Fruit fly (Drosophila melanogaster) whole organism, embryonic: Measurements from ENCODE around the gene Spt6.

Experiments
- Blimp-1 ChIP-seq: fragments of 200-800 bp; sonication (Bioruptor generic); optimal IDR thresholded peaks from 3 replicates; lab custom pipeline; 2018; ENCODE audit warnings: missing biosample characterization, missing genetic modification characterization, mild to moderate bottlenecking, moderate library complexity, missing genetic modification reagents
- BtbVII ChIP-seq: fragments of 200-800 bp; sonication (Bioruptor generic); optimal IDR thresholded peaks from 3 replicates; lab custom pipeline; 2017; ENCODE audit warnings: missing biosample characterization, mild to moderate bottlenecking, missing genetic modification characterization
- CG10565 ChIP-seq: fragments of 200-800 bp; sonication (Bioruptor generic); optimal IDR thresholded peaks from 3 replicates; lab custom pipeline; 2016; ENCODE audit warnings: missing biosample characterization, mild to moderate bottlenecking, missing genetic modification characterization
- CG11093 ChIP-seq: fragments of 200-800 bp; sonication (Bioruptor generic); IDR thresholded peaks from 3 replicates; pipeline ENCODE4 v1.3.6; 2022; ENCODE audit warnings: missing biosample characterization, missing genetic modification characterization
- CG15696 ChIP-seq: fragments of 200-800 bp; sonication (Bioruptor generic); optimal IDR thresholded peaks from 2 replicates; lab custom pipeline; 2019; ENCODE audit warnings: missing biosample characterization, mild to moderate bottlenecking, missing genetic modification characterization, moderate library complexity
- CG1602 ChIP-seq: fragments of 200-800 bp; sonication (Bioruptor generic); optimal IDR thresholded peaks from 3 replicates; lab custom pipeline; 2016; ENCODE audit warnings: missing biosample characterization, missing genetic modification characterization
- CG1647 ChIP-seq: fragments of 200-800 bp; sonication (Bioruptor generic); optimal IDR thresholded peaks from 3 replicates; lab custom pipeline; 2016; ENCODE audit warnings: missing biosample characterization, missing genetic modification characterization
- CG16815 ChIP-seq: fragments of 200-800 bp; sonication (Bioruptor generic); optimal IDR thresholded peaks from 3 replicates; lab custom pipeline; 2017; ENCODE audit warnings: missing biosample characterization, mild to moderate bottlenecking, missing genetic modification characterization
- CG16863 ChIP-seq: fragments of 200-800 bp; sonication (Bioruptor generic); optimal IDR thresholded peaks from 3 replicates; lab custom pipeline; 2016; ENCODE audit warnings: missing biosample characterization, missing genetic modification characterization
- CG17359 ChIP-seq: fragments of 200-800 bp; sonication (Bioruptor generic); optimal IDR thresholded peaks from 3 replicates; lab custom pipeline; 2018; ENCODE audit warnings: missing biosample characterization, mild to moderate bottlenecking, missing genetic modification characterization, moderate library complexity
- CG31224 ChIP-seq: fragments of 200-800 bp; sonication (Bioruptor generic); IDR thresholded peaks from 2 replicates; pipeline ENCODE4 v1.3.6; 2022; ENCODE audit warnings: missing biosample characterization, missing genetic modification characterization
- CG32772 ChIP-seq: fragments of 200-800 bp; sonication (Bioruptor generic); IDR thresholded peaks from 2 replicates; pipeline ENCODE4 v1.3.6; 2022; ENCODE audit warnings: missing biosample characterization, missing genetic modification characterization
- CG43689 ChIP-seq: fragments of 200-800 bp; sonication (Bioruptor generic); IDR thresholded peaks from 2 replicates; pipeline ENCODE4 v1.3.6; 2022; ENCODE audit warnings: missing biosample characterization, missing genetic modification characterization
- CG6689 ChIP-seq: fragments of 200-800 bp; sonication (Bioruptor generic); IDR thresholded peaks from 2 replicates; pipeline ENCODE4 v1.3.6; 2022; ENCODE audit warnings: missing biosample characterization, missing genetic modification characterization
- CG6791 ChIP-seq: fragments of 200-800 bp; sonication (Bioruptor generic); IDR thresholded peaks from 3 replicates; pipeline ENCODE4 v1.3.6; 2022; ENCODE audit warnings: missing biosample characterization, missing genetic modification characterization; ENCODE audit not compliant: partially characterized antibody
- CG6854 ChIP-seq: fragments of 200-800 bp; sonication (Bioruptor generic); optimal IDR thresholded peaks from 3 replicates; lab custom pipeline; 2017; ENCODE audit warnings: missing biosample characterization, mild to moderate bottlenecking, missing genetic modification characterization
- CoRest ChIP-seq: fragments of 200-800 bp; sonication (Bioruptor generic); optimal IDR thresholded peaks from 3 replicates; lab custom pipeline; 2018; ENCODE audit warnings: missing biosample characterization, mild to moderate bottlenecking, missing genetic modification characterization, moderate library complexity
- Dbx ChIP-seq: fragments of 200-800 bp; sonication (Bioruptor generic); IDR thresholded peaks from 3 replicates; pipeline ENCODE4 v1.3.6; 2022; ENCODE audit warnings: missing biosample characterization, missing genetic modification characterization
- Doc3 ChIP-seq: fragments of 200-800 bp; sonication (Bioruptor generic); IDR thresholded peaks from 3 replicates; pipeline ENCODE4 v1.3.6; 2022; ENCODE audit warnings: missing biosample characterization, missing genetic modification characterization; ENCODE audit not compliant: partially characterized antibody
- Fer3 ChIP-seq: fragments of 200-800 bp; sonication (Bioruptor generic); optimal IDR thresholded peaks from 2 replicates; lab custom pipeline; 2018; ENCODE audit warnings: missing biosample characterization, mild to moderate bottlenecking, missing genetic modification characterization, moderate library complexity
- H2.0 ChIP-seq: fragments of 200-800 bp; sonication (Bioruptor generic); IDR thresholded peaks from 2 replicates; pipeline ENCODE4 v1.3.6; 2022; ENCODE audit warnings: missing biosample characterization, missing genetic modification characterization
- Hmr ChIP-seq: fragments of 200-800 bp; sonication (Bioruptor generic); optimal IDR thresholded peaks from 3 replicates; lab custom pipeline; 2017; ENCODE audit warnings: mild to moderate bottlenecking, missing biosample characterization, missing genetic modification reagents, missing genetic modification characterization
- Hr78 ChIP-seq, 2 experiments: fragments of 200-800 bp in 1 of 2; fragments of >200 bp in 1 of 2; sonication (Bioruptor generic) in 1 of 2; optimal IDR thresholded peaks; 2 replicates each; lab custom pipeline; 2017 to 2019; ENCODE audit warnings: missing biosample characterization in 2 of 2, missing genetic modification characterization in 2 of 2, mild to moderate bottlenecking in 1 of 2, moderate library complexity in 1 of 2
- Max ChIP-seq: fragments of 200-800 bp; sonication (Bioruptor generic); optimal IDR thresholded peaks from 2 replicates; lab custom pipeline; 2016; ENCODE audit warnings: missing biosample characterization, mild to moderate bottlenecking, missing genetic modification characterization
- Ptx1 ChIP-seq: fragments of 200-800 bp; sonication (Bioruptor generic); IDR thresholded peaks from 2 replicates; pipeline ENCODE4 v1.3.6; 2022; ENCODE audit warnings: missing biosample characterization, missing genetic modification characterization
- Spps ChIP-seq: fragments of 200-800 bp; sonication (Bioruptor generic); optimal IDR thresholded peaks from 2 replicates; lab custom pipeline; 2018; ENCODE audit warnings: missing biosample characterization, mild to moderate bottlenecking, missing genetic modification characterization
- Stat92E ChIP-seq, 3 experiments: fragments of >200 bp in 2 of 3; fragments of 200-800 bp in 1 of 3; sonication (Bioruptor generic) in 1 of 3; optimal IDR thresholded peaks; 2 replicates each; lab custom pipeline; 2017 to 2019; ENCODE audit warnings: missing biosample characterization in 3 of 3, missing genetic modification characterization in 3 of 3, mild to moderate bottlenecking in 1 of 3, moderate library complexity in 1 of 3
- Tbp ChIP-seq: fragments of >200 bp; optimal IDR thresholded peaks from 2 replicates; lab custom pipeline; 2018; ENCODE audit warnings: missing biosample characterization, missing genetic modification characterization
- amos ChIP-seq: fragments of 200-800 bp; sonication (Bioruptor generic); IDR thresholded peaks from 2 replicates; pipeline ENCODE4 v1.3.6; 2022; ENCODE audit warnings: missing biosample characterization, missing genetic modification characterization; ENCODE audit not compliant: partially characterized antibody
- ara ChIP-seq: fragments of 200-800 bp; sonication (Bioruptor generic); IDR thresholded peaks from 2 replicates; pipeline ENCODE4 v1.3.6; 2022; ENCODE audit warnings: missing biosample characterization, missing genetic modification characterization
- ato ChIP-seq: fragments of 200-800 bp; sonication (Bioruptor generic); IDR thresholded peaks from 2 replicates; pipeline ENCODE4 v1.3.6; 2022; ENCODE audit warnings: missing biosample characterization, missing genetic modification characterization; ENCODE audit not compliant: partially characterized antibody
- btn ChIP-seq: fragments of 200-800 bp; sonication (Bioruptor generic); optimal IDR thresholded peaks from 2 replicates; lab custom pipeline; 2016; ENCODE audit warnings: missing biosample characterization, missing genetic modification characterization
- cas ChIP-seq: fragments of 200-800 bp; sonication (Bioruptor generic); IDR thresholded peaks from 2 replicates; pipeline ENCODE4 v1.3.6; 2022; ENCODE audit warnings: missing biosample characterization, missing genetic modification characterization
- chinmo ChIP-seq: fragments of 200-800 bp; sonication (Bioruptor generic); IDR thresholded peaks from 4 replicates; pipeline ENCODE4 v1.3.6; 2022; ENCODE audit warnings: missing biosample characterization, missing genetic modification characterization; ENCODE audit not compliant: partially characterized antibody
- croc ChIP-seq: fragments of 200-800 bp; sonication (Bioruptor generic); conservative IDR thresholded peaks from 3 replicates; pipeline ENCODE4 v1.3.6; 2022; ENCODE audit warnings: missing biosample characterization, missing genetic modification characterization
- crp ChIP-seq, 2 experiments: fragments of 200-800 bp; sonication (Bioruptor generic); optimal IDR thresholded peaks; 2 replicates in 1 of 2; 3 replicates in 1 of 2; lab custom pipeline; 2017; ENCODE audit warnings: missing biosample characterization in 2 of 2, missing genetic modification characterization in 2 of 2, mild to moderate bottlenecking in 1 of 2, moderate library complexity in 1 of 2
- en ChIP-seq: fragments of 200-800 bp; sonication (Bioruptor generic); optimal IDR thresholded peaks from 2 replicates; lab custom pipeline; 2016; ENCODE audit warnings: missing biosample characterization, missing genetic modification characterization
- fd102C ChIP-seq: fragments of 200-800 bp; sonication (Bioruptor generic); optimal IDR thresholded peaks from 2 replicates; lab custom pipeline; 2018; ENCODE audit warnings: missing biosample characterization, mild to moderate bottlenecking, missing genetic modification characterization, moderate library complexity
- gcm2 ChIP-seq: fragments of 200-800 bp; sonication (Bioruptor generic); optimal IDR thresholded peaks from 2 replicates; lab custom pipeline; 2016; ENCODE audit warnings: missing biosample characterization, missing genetic modification characterization
- hkb ChIP-seq, 2 experiments: fragments of 200-800 bp in 1 of 2; fragments of >200 bp in 1 of 2; sonication (Bioruptor generic) in 1 of 2; IDR thresholded peaks in 1 of 2; optimal IDR thresholded peaks in 1 of 2; 2 replicates each; pipeline versions ENCODE4 v1.3.6 to Lab custom; 2017 to 2022; ENCODE audit warnings: missing biosample characterization in 1 of 2, missing genetic modification characterization in 1 of 2
- jing ChIP-seq: fragments of 200-800 bp; sonication (Bioruptor generic); optimal IDR thresholded peaks from 2 replicates; lab custom pipeline; 2018; ENCODE audit warnings: missing biosample characterization, mild to moderate bottlenecking, missing genetic modification characterization
- klu ChIP-seq: fragments of 200-800 bp; sonication (Bioruptor generic); IDR thresholded peaks from 2 replicates; pipeline ENCODE4 v1.3.6; 2022; ENCODE audit warnings: missing biosample characterization, missing genetic modification characterization
- luna ChIP-seq: fragments of 200-800 bp; sonication (Bioruptor generic); optimal IDR thresholded peaks from 2 replicates; lab custom pipeline; 2016; ENCODE audit warnings: missing biosample characterization, missing genetic modification characterization
- nmo ChIP-seq: fragments of 200-800 bp; sonication (Bioruptor generic); optimal IDR thresholded peaks from 2 replicates; lab custom pipeline; 2018; ENCODE audit warnings: missing biosample characterization, mild to moderate bottlenecking, missing genetic modification characterization, moderate library complexity
- pros ChIP-seq: fragments of 200-800 bp; sonication (Bioruptor generic); optimal IDR thresholded peaks from 3 replicates; lab custom pipeline; 2019; ENCODE audit warnings: missing biosample characterization, mild to moderate bottlenecking, missing genetic modification characterization, moderate library complexity
- tll ChIP-seq, 2 experiments: fragments of 200-800 bp in 1 of 2; fragments of >200 bp in 1 of 2; sonication (Bioruptor generic) in 1 of 2; optimal IDR thresholded peaks; 2 replicates each; lab custom pipeline; 2017 to 2019; ENCODE audit warnings: missing biosample characterization in 2 of 2, missing genetic modification characterization in 2 of 2, mild to moderate bottlenecking in 1 of 2, moderate library complexity in 1 of 2
- unc-4 ChIP-seq: fragments of 200-800 bp; sonication (Bioruptor generic); IDR thresholded peaks from 2 replicates; pipeline ENCODE4 v1.3.6; 2022; ENCODE audit warnings: missing biosample characterization, missing genetic modification characterization; ENCODE audit not compliant: partially characterized antibody
- usp ChIP-seq: fragments of >200 bp; optimal IDR thresholded peaks from 2 replicates; lab custom pipeline; 2017; ENCODE audit warnings: missing biosample characterization, missing genetic modification characterization

Gene Spt6

dm6 chrX:6295129-6295539 is 27.5 kb downstream of the Spt6 start, which contains the start of the genes CG15891 and CG3815 (continued):
- TF ChIP-seq CG10565 = no peak
- TF ChIP-seq btn (GFP tag; lab: Kevin White, UChicago) = no peak
- TF ChIP-seq hkb (optimal IDR thresholded peaks at IDR 0.05; lab: Kevin White, UChicago) = no peak
- TF ChIP-seq hkb (GFP tag; IDR thresholded peaks at IDR 0.05; lab: Robert Waterston, UW) = 0 out of 2 replicates have a peak, but pooled peaks have one; percentile 21
- TF ChIP-seq unc-4 (GFP tag; lab: Robert Waterston, UW) = peak; percentile 59; the same call in 1 of the 2 replicates
- peak; percentile 24 to 36 for TF ChIP-seq tll (GFP tag; optimal IDR thresholded peaks at IDR 0.05; lab: Kevin White, UChicago)
- no peak for TF ChIP-seq jing
- TF ChIP-seq klu (GFP tag; lab: Robert Waterston, UW) = 0 out of 2 replicates have a peak, but pooled peaks have one; percentile 40
- no peak for TF ChIP-seq pros
- TF ChIP-seq H2.0 = no peak
- TF ChIP-seq fd102C (GFP tag; lab: Kevin White, UChicago) = no peak
- peak; percentile 13; the same call in 1 of the 2 replicates for TF ChIP-seq CG31224 (GFP tag; lab: Robert Waterston, UW)
- TF ChIP-seq CG1602 (GFP tag; lab: Kevin White, UChicago) = no peak
- TF ChIP-seq croc = peak; percentile 33; the same call in 1 of the 3 replicates
- no peak for TF ChIP-seq Hr78 (GFP tag; optimal IDR thresholded peaks at IDR 0.05; lab: Kevin White, UChicago)
- TF ChIP-seq CG11093 = 0 out of 3 replicates have a peak, but pooled peaks have one; percentile 39
- TF ChIP-seq Doc3 = no peak
- TF ChIP-seq CG16863 (GFP tag; lab: Kevin White, UChicago) = no peak
- TF ChIP-seq Tbp = no peak
- no peak; the same call in 1 of the 2 replicates for TF ChIP-seq CG6689
- TF ChIP-seq CG1647 (GFP tag; lab: Kevin White, UChicago) = no peak
- TF ChIP-seq Max (GFP tag; lab: Kevin White, UChicago) = peak; percentile 2
- TF ChIP-seq CG32772 (GFP tag; lab: Robert Waterston, UW) = no peak
- peak; percentile 77 for TF ChIP-seq CoRest (tag; lab: Kevin White, UChicago)
- TF ChIP-seq CG6791 (GFP tag; lab: Robert Waterston, UW) = 0 out of 3 replicates have a peak, but pooled peaks have one; percentile 39
- peak; percentile 56 for TF ChIP-seq CG15696 (tag; lab: Kevin White, UChicago)
- TF ChIP-seq luna (GFP tag; lab: Kevin White, UChicago) = no peak
- TF ChIP-seq ato (GFP tag; lab: Robert Waterston, UW) = no peak
- TF ChIP-seq Fer3 = peak; percentile 48
- no peak for TF ChIP-seq Hmr (GFP tag; lab: Kevin White, UChicago)
- no peak for TF ChIP-seq gcm2 (GFP tag; lab: Kevin White, UChicago)
- no peak for TF ChIP-seq CG6854 (GFP tag; lab: Kevin White, UChicago)
- TF ChIP-seq CG43689 (GFP tag; lab: Robert Waterston, UW) = no peak
- TF ChIP-seq CG17359 (tag; lab: Kevin White, UChicago) = peak; percentile 25
- TF ChIP-seq Blimp-1 (GFP tag; lab: Kevin White, UChicago) = no peak
- no peak for TF ChIP-seq usp (GFP tag; lab: Kevin White, UChicago)
- TF ChIP-seq Dbx = peak; percentile 52; the same call in 1 of the 3 replicates
- 0 out of 4 replicates have a peak, but pooled peaks have one; percentile 34 for TF ChIP-seq chinmo (GFP tag; lab: Robert Waterston, UW)
- TF ChIP-seq ara = 0 out of 2 replicates have a peak, but pooled peaks have one; percentile 7
- TF ChIP-seq crp (GFP tag; optimal IDR thresholded peaks at IDR 0.05; lab: Kevin White, UChicago) = peak in 1 of 2 experiments; percentile 36
- no peak for TF ChIP-seq Spps (tag; lab: Kevin White, UChicago)
- TF ChIP-seq nmo = peak; percentile 78
- TF ChIP-seq cas (GFP tag; lab: Robert Waterston, UW) = no peak
- TF ChIP-seq BtbVII (GFP tag; lab: Kevin White, UChicago) = no peak
- TF ChIP-seq amos (GFP tag; lab: Robert Waterston, UW) = peak; percentile 54
- TF ChIP-seq Stat92E (GFP tag; optimal IDR thresholded peaks at IDR 0.05; lab: Kevin White, UChicago) = no peak
- peak; percentile 72 for TF ChIP-seq Ptx1 (GFP tag; lab: Robert Waterston, UW)
- TF ChIP-seq CG16815 (GFP tag; lab: Kevin White, UChicago) = peak; percentile 28
- no peak for TF ChIP-seq en (GFP tag; lab: Kevin White, UChicago)
